Worm (Caenorhabditis elegans): ENCODE data around the gene daf-3.

ce11 chrX:787992-788391 is 37.3 kb downstream of the daf-3 start, which contains the start of gene attf-5:
- no peak for TF ChIP-seq lin-13 (GFP tag; optimal IDR thresholded peaks at IDR 0.05)
- TF ChIP-seq nhr-10 (tag; optimal IDR thresholded peaks at IDR 0.05): no peak
- no peak for TF ChIP-seq nhr-237 (tag; optimal IDR thresholded peaks at IDR 0.05)
- no peak for TF ChIP-seq elt-1 (tag; optimal IDR thresholded peaks at IDR 0.05)
- TF ChIP-seq lsy-2 (tag; optimal IDR thresholded peaks at IDR 0.05): no peak
- no peak for TF ChIP-seq mdl-1 (tag; optimal IDR thresholded peaks at IDR 0.05)
- TF ChIP-seq ceh-82 (tag; optimal IDR thresholded peaks at IDR 0.05): no peak
- TF ChIP-seq F13H6.1 (tag; optimal IDR thresholded peaks at IDR 0.05): no peak
- no peak for TF ChIP-seq skn-1 (tag; optimal IDR thresholded peaks at IDR 0.05)
- no peak for TF ChIP-seq sma-3 (GFP tag; optimal IDR thresholded peaks at IDR 0.05)

All from whole organism, L2 larva.